Fruit fly (Drosophila melanogaster): Measurements from ENCODE around the gene atk.
A peak's percentile ranks its signal among the peaks of the same experiment; 100 is the strongest.

atk gene

dm6 chr3L:20494780-20495591 is 30.3 kb upstream of the atk start, which contains the start of gene ZnT77C:
ZnT77C (minus strand) TSS chr3L:20494921.
- TF ChIP-seq cic (GFP tag; optimal IDR thresholded peaks at IDR 0.05) (no peak), CG11617 (GFP tag; optimal IDR thresholded peaks at IDR 0.05) (no peak), cnc (optimal IDR thresholded peaks at IDR 0.05) (no peak), bab1 (GFP tag; optimal IDR thresholded peaks at IDR 0.05) (peak; percentile 21)

- TF ChIP-seq CG33017 (tag; optimal IDR thresholded peaks at IDR 0.05): no peak
- no peak for TF ChIP-seq CG7101 (tag; optimal IDR thresholded peaks at IDR 0.05)
- no peak for TF ChIP-seq CG5204 (GFP tag; optimal IDR thresholded peaks at IDR 0.05)
- TF ChIP-seq CG7045 (GFP tag; optimal IDR thresholded peaks at IDR 0.05): no peak
- TF ChIP-seq Crg-1 (GFP tag; optimal IDR thresholded peaks at IDR 0.05): no peak
- TF ChIP-seq CG12768 (GFP tag; optimal IDR thresholded peaks at IDR 0.05): no peak
- no peak for TF ChIP-seq Mnt (GFP tag; optimal IDR thresholded peaks at IDR 0.05)
- no peak for TF ChIP-seq tj (GFP tag; optimal IDR thresholded peaks at IDR 0.05)
- TF ChIP-seq CG1620 (GFP tag; optimal IDR thresholded peaks at IDR 0.05): no peak
- no peak for TF ChIP-seq Clk (GFP tag; optimal IDR thresholded peaks at IDR 0.05)
- no peak for TF ChIP-seq ovo (GFP tag; optimal IDR thresholded peaks at IDR 0.05)
- no peak for TF ChIP-seq bab1 (GFP tag; optimal IDR thresholded peaks at IDR 0.05)
- TF ChIP-seq pad (GFP tag; optimal IDR thresholded peaks at IDR 0.05): no peak
- no peak for TF ChIP-seq CG11617 (GFP tag; optimal IDR thresholded peaks at IDR 0.05)
- TF ChIP-seq Hr96 (GFP tag; optimal IDR thresholded peaks at IDR 0.05): no peak
- no peak for TF ChIP-seq cic (GFP tag; optimal IDR thresholded peaks at IDR 0.05)
- no peak for TF ChIP-seq toe (GFP tag; optimal IDR thresholded peaks at IDR 0.05)
- TF ChIP-seq CG14711 (tag; optimal IDR thresholded peaks at IDR 0.05): no peak
- no peak for TF ChIP-seq kay (GFP tag; ENCODE audit: borderline replicate concordance)
- TF ChIP-seq cnc (optimal IDR thresholded peaks at IDR 0.05): no peak
Measured at dm6 chr3L:20494262-20494601, 29.6 kb upstream of the atk start.

- TF ChIP-seq CG7045 (GFP tag; optimal IDR thresholded peaks at IDR 0.05) (peak; percentile 19), CG12768 (GFP tag; optimal IDR thresholded peaks at IDR 0.05) (peak; percentile 58), Mnt (GFP tag; optimal IDR thresholded peaks at IDR 0.05) (peak; percentile 10), pad (GFP tag; optimal IDR thresholded peaks at IDR 0.05) (peak; percentile 2), CG11617 (GFP tag; optimal IDR thresholded peaks at IDR 0.05) (peak; percentile 75), kay (GFP tag; ENCODE audit: borderline replicate concordance) (no peak), cic (GFP tag; optimal IDR thresholded peaks at IDR 0.05) (peak; percentile 21), Hr96 (GFP tag; optimal IDR thresholded peaks at IDR 0.05) (peak; percentile 16), toe (GFP tag; optimal IDR thresholded peaks at IDR 0.05) (no peak), tj (GFP tag; optimal IDR thresholded peaks at IDR 0.05) (peak; percentile 63), CG33017 (tag; optimal IDR thresholded peaks at IDR 0.05) (peak; percentile 76), ovo (GFP tag; optimal IDR thresholded peaks at IDR 0.05) (no peak), CG7101 (tag; optimal IDR thresholded peaks at IDR 0.05) (peak; percentile 81), CG5204 (GFP tag; optimal IDR thresholded peaks at IDR 0.05) (peak; percentile 24), Clk (GFP tag; optimal IDR thresholded peaks at IDR 0.05) (no peak), CG14711 (tag; optimal IDR thresholded peaks at IDR 0.05) (peak; percentile 78), CG1620 (GFP tag; optimal IDR thresholded peaks at IDR 0.05) (peak; percentile 11), bab1 (GFP tag; optimal IDR thresholded peaks at IDR 0.05) (peak; percentile 95), Crg-1 (GFP tag; optimal IDR thresholded peaks at IDR 0.05) (no peak), cnc (optimal IDR thresholded peaks at IDR 0.05) (no peak)
Measured at dm6 chr3L:20493417-20494261, 29.0 kb upstream of the atk start.

dm6 chr3L:20491525-20492132 is 27.0 kb upstream of the atk start, which contains the start of gene ND-39:
ND-39 (plus strand) TSS chr3L:20492082.
- no peak for TF ChIP-seq CG11617 (GFP tag; optimal IDR thresholded peaks at IDR 0.05)
- TF ChIP-seq pad (GFP tag; optimal IDR thresholded peaks at IDR 0.05): no peak
- TF ChIP-seq Clk (GFP tag; optimal IDR thresholded peaks at IDR 0.05): no peak
- no peak for TF ChIP-seq tj (GFP tag; optimal IDR thresholded peaks at IDR 0.05)
- TF ChIP-seq toe (GFP tag; optimal IDR thresholded peaks at IDR 0.05): no peak
- no peak for TF ChIP-seq CG5204 (GFP tag; optimal IDR thresholded peaks at IDR 0.05)
- TF ChIP-seq Hr96 (GFP tag; optimal IDR thresholded peaks at IDR 0.05): no peak
- TF ChIP-seq CG7101 (tag; optimal IDR thresholded peaks at IDR 0.05): no peak
- no peak for TF ChIP-seq kay (GFP tag; ENCODE audit: borderline replicate concordance)
- no peak for TF ChIP-seq bab1 (GFP tag; optimal IDR thresholded peaks at IDR 0.05)
- no peak for TF ChIP-seq Mnt (GFP tag; optimal IDR thresholded peaks at IDR 0.05)
- TF ChIP-seq CG1620 (GFP tag; optimal IDR thresholded peaks at IDR 0.05): no peak
- no peak for TF ChIP-seq Crg-1 (GFP tag; optimal IDR thresholded peaks at IDR 0.05)
- TF ChIP-seq CG7045 (GFP tag; optimal IDR thresholded peaks at IDR 0.05): no peak
- TF ChIP-seq ovo (GFP tag; optimal IDR thresholded peaks at IDR 0.05): no peak
- no peak for TF ChIP-seq cnc (optimal IDR thresholded peaks at IDR 0.05)
- TF ChIP-seq CG33017 (tag; optimal IDR thresholded peaks at IDR 0.05): no peak
- no peak for TF ChIP-seq CG12768 (GFP tag; optimal IDR thresholded peaks at IDR 0.05)
- no peak for TF ChIP-seq cic (GFP tag; optimal IDR thresholded peaks at IDR 0.05)
- TF ChIP-seq CG14711 (tag; optimal IDR thresholded peaks at IDR 0.05): no peak

dm6 chr3L:20487649-20488048 is 23.0 kb upstream of the atk start:
- TF ChIP-seq pad (GFP tag; optimal IDR thresholded peaks at IDR 0.05): no peak
- no peak for TF ChIP-seq Crg-1 (GFP tag; optimal IDR thresholded peaks at IDR 0.05)
- no peak for TF ChIP-seq Mnt (GFP tag; optimal IDR thresholded peaks at IDR 0.05)
